Fruit fly (Drosophila melanogaster) whole organism, embryonic: ENCODE measurements around the gene stops.

Experiments used
- Ada2b ChIP-seq: fragments of 200-800 bp; sonication (Bioruptor generic); IDR thresholded peaks from 2 replicates; pipeline ENCODE4 v1.3.6; 2022; ENCODE audit warnings: missing biosample characterization, missing genetic modification characterization
- Bgb ChIP-seq: fragments of 200-800 bp; sonication (Bioruptor generic); IDR thresholded peaks from 2 replicates; pipeline ENCODE4 v1.3.6; 2022; ENCODE audit warnings: missing biosample characterization, missing genetic modification characterization; ENCODE audit not compliant: partially characterized antibody
- BtbVII ChIP-seq: fragments of 200-800 bp; sonication (Bioruptor generic); optimal IDR thresholded peaks from 3 replicates; lab custom pipeline; 2017; ENCODE audit warnings: missing biosample characterization, mild to moderate bottlenecking, missing genetic modification characterization
- CG10543 ChIP-seq: fragments of 200-800 bp; sonication (Bioruptor generic); optimal IDR thresholded peaks from 3 replicates; lab custom pipeline; 2017; ENCODE audit warnings: missing biosample characterization, mild to moderate bottlenecking, missing genetic modification characterization, moderate library complexity
- CG11398 ChIP-seq: fragments of 200-800 bp; sonication (Bioruptor generic); optimal IDR thresholded peaks from 2 replicates; lab custom pipeline; 2016; ENCODE audit warnings: missing biosample characterization, missing genetic modification characterization
- CG12659 ChIP-seq: fragments of 200-800 bp; sonication (Bioruptor generic); optimal IDR thresholded peaks from 3 replicates; lab custom pipeline; 2017; ENCODE audit warnings: mild to moderate bottlenecking, missing biosample characterization, missing genetic modification reagents, missing genetic modification characterization
- CG12942 ChIP-seq: fragments of 200-800 bp; sonication (Bioruptor generic); optimal IDR thresholded peaks from 3 replicates; lab custom pipeline; 2016; ENCODE audit warnings: missing biosample characterization, missing genetic modification characterization
- CG13424 ChIP-seq: fragments of 200-800 bp; sonication (Bioruptor generic); optimal IDR thresholded peaks from 2 replicates; lab custom pipeline; 2019; ENCODE audit warnings: missing biosample characterization, mild to moderate bottlenecking, missing genetic modification characterization, moderate library complexity
- CG14014 ChIP-seq: fragments of 200-800 bp; sonication (Bioruptor generic); IDR thresholded peaks from 2 replicates; pipeline ENCODE4 v1.3.6; 2022; ENCODE audit warnings: missing biosample characterization, missing genetic modification characterization
- CG17829 ChIP-seq: fragments of 200-800 bp; optimal IDR thresholded peaks from 2 replicates; lab custom pipeline; 2019; ENCODE audit warnings: missing biosample characterization, mild to moderate bottlenecking, missing genetic modification characterization, moderate library complexity
- CG1832 ChIP-seq: fragments of 200-800 bp; sonication (Bioruptor generic); optimal IDR thresholded peaks from 2 replicates; lab custom pipeline; 2017; ENCODE audit warnings: missing biosample characterization, mild to moderate bottlenecking, missing genetic modification characterization, inconsistent platforms
- CG18764 ChIP-seq: fragments of 200-800 bp; sonication (Bioruptor generic); optimal IDR thresholded peaks from 3 replicates; lab custom pipeline; 2016; ENCODE audit warnings: missing biosample characterization, missing genetic modification characterization
- CG2889 ChIP-seq: fragments of 200-800 bp; sonication (Bioruptor generic); IDR thresholded peaks from 3 replicates; pipeline ENCODE4 v1.3.6; 2022; ENCODE audit warnings: missing biosample characterization, missing genetic modification characterization
- CG3065 ChIP-seq: fragments of 200-800 bp; sonication (Bioruptor generic); optimal IDR thresholded peaks from 2 replicates; lab custom pipeline; 2016; ENCODE audit warnings: missing biosample characterization, missing genetic modification characterization
- CG31388 ChIP-seq: fragments of 200-800 bp; sonication (Bioruptor generic); optimal IDR thresholded peaks from 2 replicates; lab custom pipeline; 2016; ENCODE audit warnings: missing biosample characterization, missing genetic modification characterization
- CG3838 ChIP-seq: fragments of 200-800 bp; sonication (Bioruptor generic); optimal IDR thresholded peaks from 3 replicates; lab custom pipeline; 2016; ENCODE audit warnings: missing biosample characterization, missing genetic modification characterization
- CG4282 ChIP-seq: fragments of 200-800 bp; sonication (Bioruptor generic); optimal IDR thresholded peaks from 2 replicates; lab custom pipeline; 2016; ENCODE audit warnings: missing biosample characterization, missing genetic modification characterization
- CG4820 ChIP-seq: fragments of 200-800 bp; sonication (Bioruptor generic); optimal IDR thresholded peaks from 3 replicates; lab custom pipeline; 2016; ENCODE audit warnings: missing biosample characterization, missing genetic modification characterization
- CG6683 ChIP-seq: fragments of 200-800 bp; sonication (Bioruptor generic); optimal IDR thresholded peaks from 2 replicates; lab custom pipeline; 2017; ENCODE audit warnings: missing biosample characterization, mild to moderate bottlenecking, missing genetic modification characterization, missing genetic modification reagents
- CG7271 ChIP-seq: fragments of 200-800 bp; sonication (Bioruptor generic); optimal IDR thresholded peaks from 2 replicates; lab custom pipeline; 2018; ENCODE audit warnings: missing biosample characterization, mild to moderate bottlenecking, missing genetic modification characterization, moderate library complexity
- CG7745 ChIP-seq: fragments of 200-800 bp; sonication (Bioruptor generic); optimal IDR thresholded peaks from 2 replicates; lab custom pipeline; 2018; ENCODE audit warnings: missing biosample characterization, mild to moderate bottlenecking, missing genetic modification characterization, moderate library complexity
- CG8089 ChIP-seq: fragments of 200-800 bp; sonication (Bioruptor generic); optimal IDR thresholded peaks from 3 replicates; lab custom pipeline; 2016; ENCODE audit warnings: missing biosample characterization, missing genetic modification characterization
- CG8478 ChIP-seq: fragments of >200 bp; optimal IDR thresholded peaks from 2 replicates; lab custom pipeline; 2018
- CG9437 ChIP-seq: fragments of 200-800 bp; sonication (Bioruptor generic); optimal IDR thresholded peaks from 2 replicates; lab custom pipeline; 2018; ENCODE audit warnings: missing biosample characterization, mild to moderate bottlenecking, missing genetic modification characterization
- CG9727 ChIP-seq: fragments of 200-800 bp; sonication (Bioruptor generic); optimal IDR thresholded peaks from 3 replicates; lab custom pipeline; 2017; ENCODE audit warnings: missing biosample characterization, mild to moderate bottlenecking, missing genetic modification characterization
- Dek ChIP-seq: fragments of 200-800 bp; sonication (Bioruptor generic); optimal IDR thresholded peaks from 3 replicates; lab custom pipeline; 2019; ENCODE audit warnings: missing biosample characterization, mild to moderate bottlenecking, missing genetic modification characterization, moderate library complexity
- Fer2 ChIP-seq: fragments of 200-800 bp; sonication (Bioruptor generic); optimal IDR thresholded peaks from 2 replicates; lab custom pipeline; 2018; ENCODE audit warnings: missing biosample characterization, mild to moderate bottlenecking, missing genetic modification characterization, moderate library complexity
- Fer3 ChIP-seq: fragments of 200-800 bp; sonication (Bioruptor generic); optimal IDR thresholded peaks from 2 replicates; lab custom pipeline; 2018; ENCODE audit warnings: missing biosample characterization, mild to moderate bottlenecking, missing genetic modification characterization, moderate library complexity
- HLH4C ChIP-seq: fragments of 200-800 bp; sonication (Bioruptor generic); IDR thresholded peaks from 3 replicates; pipeline ENCODE4 v1.3.6; 2022; ENCODE audit warnings: missing biosample characterization, missing genetic modification characterization; ENCODE audit not compliant: partially characterized antibody
- Hr78 ChIP-seq, 2 experiments: fragments of 200-800 bp in 1 of 2; fragments of >200 bp in 1 of 2; sonication (Bioruptor generic) in 1 of 2; optimal IDR thresholded peaks; 2 replicates each; lab custom pipeline; 2017 to 2019; ENCODE audit warnings: missing biosample characterization in 2 of 2, missing genetic modification characterization in 2 of 2, mild to moderate bottlenecking in 1 of 2, moderate library complexity in 1 of 2
- MBD-R2 ChIP-seq: fragments of 200-800 bp; sonication (Bioruptor generic); IDR thresholded peaks from 2 replicates; pipeline ENCODE4 v1.3.6; 2022; ENCODE audit warnings: missing biosample characterization, missing genetic modification characterization
- MESR4 ChIP-seq: fragments of 200-800 bp; sonication (Bioruptor generic); optimal IDR thresholded peaks from 2 replicates; lab custom pipeline; 2018; ENCODE audit warnings: missing biosample characterization, mild to moderate bottlenecking, missing genetic modification characterization, moderate library complexity
- Sox100B ChIP-seq: fragments of 200-800 bp; sonication (Bioruptor generic); optimal IDR thresholded peaks from 3 replicates; lab custom pipeline; 2018; ENCODE audit warnings: missing biosample characterization, mild to moderate bottlenecking, missing genetic modification characterization
- Sry-β ChIP-seq: fragments of 200-800 bp; sonication (Bioruptor generic); optimal IDR thresholded peaks from 2 replicates; lab custom pipeline; 2018; ENCODE audit warnings: missing biosample characterization, mild to moderate bottlenecking, missing genetic modification characterization, moderate library complexity
- Ssrp ChIP-seq: fragments of 200-800 bp; sonication (Bioruptor generic); optimal IDR thresholded peaks from 2 replicates; lab custom pipeline; 2018; ENCODE audit warnings: missing biosample characterization, mild to moderate bottlenecking, missing genetic modification characterization, moderate library complexity
- bowl ChIP-seq: fragments of 200-800 bp; sonication (Bioruptor generic); IDR thresholded peaks from 2 replicates; pipeline ENCODE4 v1.3.6; 2022; ENCODE audit warnings: missing biosample characterization, missing genetic modification characterization
- bsh ChIP-seq, 2 experiments: fragments of 200-800 bp; sonication (Bioruptor generic); optimal IDR thresholded peaks; 2 replicates each; lab custom pipeline; 2017 to 2018; ENCODE audit warnings: mild to moderate bottlenecking in 2 of 2, missing biosample characterization in 2 of 2, missing genetic modification characterization in 2 of 2, moderate library complexity in 1 of 2
- caup ChIP-seq: fragments of 200-800 bp; sonication (Bioruptor generic); optimal IDR thresholded peaks from 3 replicates; lab custom pipeline; 2017; ENCODE audit warnings: missing biosample characterization, mild to moderate bottlenecking, missing genetic modification characterization, moderate library complexity; ENCODE audit not compliant: severe bottlenecking
- chinmo ChIP-seq: fragments of 200-800 bp; sonication (Bioruptor generic); IDR thresholded peaks from 4 replicates; pipeline ENCODE4 v1.3.6; 2022; ENCODE audit warnings: missing biosample characterization, missing genetic modification characterization; ENCODE audit not compliant: partially characterized antibody
- dmrt99B ChIP-seq: fragments of 200-800 bp; sonication (Bioruptor generic); optimal IDR thresholded peaks from 2 replicates; lab custom pipeline; 2018; ENCODE audit warnings: missing biosample characterization, mild to moderate bottlenecking, missing genetic modification characterization, moderate library complexity
- eve ChIP-seq, 2 experiments: fragments of >200 bp; optimal IDR thresholded peaks; 2 replicates each; lab custom pipeline; 2017; ENCODE audit warnings: missing biosample characterization in 2 of 2, missing genetic modification characterization in 2 of 2
- fd102C ChIP-seq: fragments of 200-800 bp; sonication (Bioruptor generic); optimal IDR thresholded peaks from 2 replicates; lab custom pipeline; 2018; ENCODE audit warnings: missing biosample characterization, mild to moderate bottlenecking, missing genetic modification characterization, moderate library complexity
- ind ChIP-seq: fragments of 200-800 bp; sonication (Bioruptor generic); optimal IDR thresholded peaks from 3 replicates; lab custom pipeline; 2016; ENCODE audit warnings: missing biosample characterization, missing genetic modification characterization
- lmd ChIP-seq: fragments of 200-800 bp; sonication (Bioruptor generic); IDR thresholded peaks from 2 replicates; pipeline ENCODE4 v1.3.6; 2022; ENCODE audit warnings: missing biosample characterization, missing genetic modification characterization
- org-1 ChIP-seq: fragments of 200-800 bp; sonication (Bioruptor generic); optimal IDR thresholded peaks from 2 replicates; lab custom pipeline; 2017; ENCODE audit warnings: missing biosample characterization, missing genetic modification characterization
- pita ChIP-seq: fragments of 200-800 bp; sonication (Bioruptor generic); optimal IDR thresholded peaks from 2 replicates; lab custom pipeline; 2017; ENCODE audit warnings: missing biosample characterization, mild to moderate bottlenecking, missing genetic modification characterization
- pros ChIP-seq: fragments of 200-800 bp; sonication (Bioruptor generic); optimal IDR thresholded peaks from 3 replicates; lab custom pipeline; 2019; ENCODE audit warnings: missing biosample characterization, mild to moderate bottlenecking, missing genetic modification characterization, moderate library complexity
- sim ChIP-seq: fragments of 200-800 bp; sonication (Bioruptor generic); IDR thresholded peaks from 2 replicates; pipeline ENCODE4 v1.3.6; 2022; ENCODE audit warnings: missing biosample characterization, missing genetic modification characterization
- tgo ChIP-seq: fragments of 200-800 bp; sonication (Bioruptor generic); IDR thresholded peaks from 3 replicates; pipeline ENCODE4 v1.3.6; 2022; ENCODE audit warnings: missing biosample characterization, missing genetic modification characterization
- trem ChIP-seq: fragments of 200-800 bp; optimal IDR thresholded peaks from 3 replicates; lab custom pipeline; 2019; ENCODE audit warnings: missing biosample characterization, mild to moderate bottlenecking, missing genetic modification characterization, moderate library complexity

The stops gene

dm6 chr3R:31134056-31134455 is 34.9 kb downstream of the stops start, which contains the start of gene Gycbeta100B (continued):
- no peak for TF ChIP-seq pita (GFP tag; lab: Kevin White, UChicago)
- TF ChIP-seq org-1 (GFP tag; lab: Kevin White, UChicago): no peak
- TF ChIP-seq fd102C (GFP tag; lab: Kevin White, UChicago): no peak
- no peak for TF ChIP-seq CG12942
- peak; percentile 40 for TF ChIP-seq CG13424
- TF ChIP-seq CG3838 (GFP tag; lab: Kevin White, UChicago): no peak
- TF ChIP-seq Sry-β (GFP tag; lab: Kevin White, UChicago): no peak
- peak; percentile 29 for TF ChIP-seq dmrt99B
- no peak for TF ChIP-seq eve (GFP tag; optimal IDR thresholded peaks at IDR 0.05; lab: Kevin White, UChicago)
- TF ChIP-seq CG7745 (tag; lab: Kevin White, UChicago): no peak
- TF ChIP-seq ind (GFP tag; lab: Kevin White, UChicago): peak; percentile 30
- no peak for TF ChIP-seq CG4282 (GFP tag; lab: Kevin White, UChicago)
- peak; percentile 13 for TF ChIP-seq CG12659 (GFP tag; lab: Kevin White, UChicago)
- TF ChIP-seq MESR4: no peak
- TF ChIP-seq CG7271 (tag; lab: Kevin White, UChicago): no peak
- TF ChIP-seq chinmo (GFP tag; lab: Robert Waterston, UW): no peak
- peak; percentile 18 for TF ChIP-seq CG9437 (GFP tag; lab: Kevin White, UChicago)
- no peak for TF ChIP-seq bsh (GFP tag; optimal IDR thresholded peaks at IDR 0.05; lab: Kevin White, UChicago)
- TF ChIP-seq caup (GFP tag; lab: Kevin White, UChicago): peak; percentile 76
- TF ChIP-seq CG17829: no peak
- TF ChIP-seq CG2889 (GFP tag; lab: Robert Waterston, UW): no peak
- TF ChIP-seq Hr78 (GFP tag; optimal IDR thresholded peaks at IDR 0.05; lab: Kevin White, UChicago): no peak
- peak; percentile 66 for TF ChIP-seq BtbVII
- peak; percentile 30 for TF ChIP-seq Fer3
- TF ChIP-seq CG31388 (GFP tag; lab: Kevin White, UChicago): no peak
- TF ChIP-seq Sox100B: peak; percentile 45
- TF ChIP-seq bowl (GFP tag; lab: Robert Waterston, UW): 0 out of 2 replicates have a peak, but pooled peaks have one; percentile 18
- TF ChIP-seq CG8089: no peak
- TF ChIP-seq CG8478: no peak
- peak; percentile 39 for TF ChIP-seq CG1832 (GFP tag; lab: Kevin White, UChicago)
- TF ChIP-seq CG18764: no peak
- no peak for TF ChIP-seq CG9727 (GFP tag; lab: Kevin White, UChicago)
- TF ChIP-seq lmd (GFP tag; lab: Robert Waterston, UW): peak; percentile 15; the same call in 1 of the 2 replicates
- TF ChIP-seq Ssrp (tag; lab: Kevin White, UChicago): no peak
- no peak for TF ChIP-seq trem (tag; lab: Kevin White, UChicago)
- no peak for TF ChIP-seq sim (GFP tag; lab: Robert Waterston, UW)
- no peak for TF ChIP-seq Fer2 (tag; lab: Kevin White, UChicago)
- TF ChIP-seq CG6683 (GFP tag; lab: Kevin White, UChicago): peak; percentile 15
- no peak for TF ChIP-seq CG11398
- no peak for TF ChIP-seq pros (GFP tag; lab: Kevin White, UChicago)
- TF ChIP-seq MBD-R2 (GFP tag; lab: Robert Waterston, UW): no peak
- no peak for TF ChIP-seq HLH4C (GFP tag; lab: Robert Waterston, UW)
- TF ChIP-seq Ada2b (GFP tag; lab: Robert Waterston, UW): no peak
- TF ChIP-seq CG10543: peak; percentile 2
- TF ChIP-seq Bgb (GFP tag; lab: Robert Waterston, UW): no peak; the same call in 1 of the 2 replicates
- peak; percentile 40; the same call in 1 of the 2 replicates for TF ChIP-seq CG14014 (GFP tag; lab: Robert Waterston, UW)
- TF ChIP-seq CG4820: no peak
- no peak for TF ChIP-seq tgo (GFP tag; lab: Robert Waterston, UW)
- TF ChIP-seq CG3065 (GFP tag; lab: Kevin White, UChicago): no peak
- no peak for TF ChIP-seq Dek (tag; lab: Kevin White, UChicago)
